Worm (Caenorhabditis elegans): ENCODE measurements around the gene T13C2.7.

Gene T13C2.7

ce11 chrII:6779104-6779503 is at the start of gene T13C2.7:
Gene T13C2.7 (plus strand): TSS chrII:6779404.
- no peak for TF ChIP-seq hlh-6 (tag; optimal IDR thresholded peaks at IDR 0.05)
- no peak for TF ChIP-seq ceh-34 (tag; optimal IDR thresholded peaks at IDR 0.05)
- TF ChIP-seq pqm-1 (tag; optimal IDR thresholded peaks at IDR 0.05) = no peak
- TF ChIP-seq ceh-24 (tag; optimal IDR thresholded peaks at IDR 0.05) = no peak
- TF ChIP-seq ahr-1 (tag; optimal IDR thresholded peaks at IDR 0.05) = no peak
- no peak for TF ChIP-seq ceh-18 (tag; optimal IDR thresholded peaks at IDR 0.05)
- TF ChIP-seq ceh-31 (tag; optimal IDR thresholded peaks at IDR 0.05) = no peak
- TF ChIP-seq C08G9.2 (tag; optimal IDR thresholded peaks at IDR 0.05) = no peak
- no peak for TF ChIP-seq ceh-30 (tag; optimal IDR thresholded peaks at IDR 0.05)
- no peak for TF ChIP-seq hlh-15 (tag; optimal IDR thresholded peaks at IDR 0.05)
- TF ChIP-seq sox-2 (GFP tag; IDR thresholded peaks at IDR 0.05) = no peak
- no peak for TF ChIP-seq lim-6 (tag; optimal IDR thresholded peaks at IDR 0.05)
- no peak for TF ChIP-seq elt-4 (tag; optimal IDR thresholded peaks at IDR 0.05)
- no peak for TF ChIP-seq odd-2 (tag; optimal IDR thresholded peaks at IDR 0.05)
- no peak for TF ChIP-seq nhr-11 (tag; optimal IDR thresholded peaks at IDR 0.05)
- TF ChIP-seq syd-9 (tag; optimal IDR thresholded peaks at IDR 0.05) = no peak
- no peak for TF ChIP-seq pat-9 (tag; optimal IDR thresholded peaks at IDR 0.05)
- TF ChIP-seq unc-55 (GFP tag; optimal IDR thresholded peaks at IDR 0.05) = no peak
- no peak for TF ChIP-seq F13H6.1 (tag; optimal IDR thresholded peaks at IDR 0.05)

ce11 chrII:6733718-6734117 is 45.5 kb upstream of the T13C2.7 start, which contains the start of gene T14B4.9:
Gene T14B4.9 (minus strand): TSS chrII:6733818.
- no peak for TF ChIP-seq F13H6.1 (tag; optimal IDR thresholded peaks at IDR 0.05)
- TF ChIP-seq gmeb-2 (tag; optimal IDR thresholded peaks at IDR 0.05) = no peak
- TF ChIP-seq pha-4 (tag; optimal IDR thresholded peaks at IDR 0.05) = no peak
- TF ChIP-seq ztf-16 (tag; optimal IDR thresholded peaks at IDR 0.05) = no peak
- TF ChIP-seq pqm-1 (tag; optimal IDR thresholded peaks at IDR 0.05) = no peak
- TF ChIP-seq elt-4 (tag; optimal IDR thresholded peaks at IDR 0.05) = no peak
- no peak for TF ChIP-seq madf-2 (tag; optimal IDR thresholded peaks at IDR 0.05)
- TF ChIP-seq fax-1 (tag; optimal IDR thresholded peaks at IDR 0.05) = no peak
- no peak for TF ChIP-seq tbx-2 (tag; optimal IDR thresholded peaks at IDR 0.05)
- TF ChIP-seq odd-2 (tag; optimal IDR thresholded peaks at IDR 0.05) = no peak
- no peak for TF ChIP-seq lim-6 (tag; optimal IDR thresholded peaks at IDR 0.05)
- no peak for TF ChIP-seq mec-3 (tag; optimal IDR thresholded peaks at IDR 0.05; ENCODE audit: borderline replicate concordance)
- TF ChIP-seq pat-9 (tag; optimal IDR thresholded peaks at IDR 0.05) = no peak
- no peak for TF ChIP-seq K02D7.2 (tag; optimal IDR thresholded peaks at IDR 0.05)
- no peak for TF ChIP-seq unc-86 (tag; optimal IDR thresholded peaks at IDR 0.05)

- TF ChIP-seq unc-86 (tag; optimal IDR thresholded peaks at IDR 0.05) (peak; percentile 15), lim-6 (tag; optimal IDR thresholded peaks at IDR 0.05) (peak; percentile 48), fkh-10 (GFP tag; optimal IDR thresholded peaks at IDR 0.05) (no peak), hlh-15 (tag; optimal IDR thresholded peaks at IDR 0.05) (no peak), K09A11.1 (tag; optimal IDR thresholded peaks at IDR 0.05; ENCODE audit: insufficient read depth) (no peak), ceh-24 (tag; optimal IDR thresholded peaks at IDR 0.05) (no peak), ceh-48 (tag; optimal IDR thresholded peaks at IDR 0.05) (no peak), madf-2 (tag; optimal IDR thresholded peaks at IDR 0.05) (no peak), nhr-11 (tag; optimal IDR thresholded peaks at IDR 0.05) (no peak), lin-11 (tag; optimal IDR thresholded peaks at IDR 0.05) (no peak), sox-4 (tag; optimal IDR thresholded peaks at IDR 0.05) (no peak), pat-9 (tag; optimal IDR thresholded peaks at IDR 0.05) (no peak), hlh-13 (GFP tag; optimal IDR thresholded peaks at IDR 0.05) (no peak), fkh-6 (tag; optimal IDR thresholded peaks at IDR 0.05) (peak; percentile 61), ceh-31 (tag; optimal IDR thresholded peaks at IDR 0.05) (peak; percentile 95), F13H6.1 (tag; optimal IDR thresholded peaks at IDR 0.05) (peak; percentile 67), hlh-6 (tag; optimal IDR thresholded peaks at IDR 0.05) (no peak), C08G9.2 (tag; optimal IDR thresholded peaks at IDR 0.05) (peak; percentile 80), K02D7.2 (tag; optimal IDR thresholded peaks at IDR 0.05) (no peak), eyg-1 (tag; optimal IDR thresholded peaks at IDR 0.05) (no peak), ahr-1 (tag; optimal IDR thresholded peaks at IDR 0.05) (peak; percentile 50), tbx-2 (tag; optimal IDR thresholded peaks at IDR 0.05) (peak; percentile 91), fax-1 (tag; optimal IDR thresholded peaks at IDR 0.05) (peak; percentile 84), ceh-45 (GFP tag; IDR thresholded peaks at IDR 0.05) (no peak), pros-1 (tag; optimal IDR thresholded peaks at IDR 0.05) (no peak), ceh-2 (tag; optimal IDR thresholded peaks at IDR 0.05) (peak; percentile 78), hlh-8 (tag; optimal IDR thresholded peaks at IDR 0.05) (peak; percentile 75), rnt-1 (tag; optimal IDR thresholded peaks at IDR 0.05) (peak; percentile 49), ceh-22 (tag; optimal IDR thresholded peaks at IDR 0.05) (no peak), unc-42 (tag; optimal IDR thresholded peaks at IDR 0.05) (peak; percentile 44), nhr-232 (tag; optimal IDR thresholded peaks at IDR 0.05) (no peak), odd-2 (tag; optimal IDR thresholded peaks at IDR 0.05) (no peak), pha-4 (tag; optimal IDR thresholded peaks at IDR 0.05) (no peak), ceh-30 (tag; optimal IDR thresholded peaks at IDR 0.05) (no peak), pqm-1 (tag; optimal IDR thresholded peaks at IDR 0.05) (peak; percentile 8), dve-1 (tag; optimal IDR thresholded peaks at IDR 0.05) (no peak), dmd-4 (tag; optimal IDR thresholded peaks at IDR 0.05; ENCODE audit: borderline replicate concordance) (no peak)
Observed at ce11 chrII:6734674-6735073, 44.5 kb upstream of the T13C2.7 start, which contains the start of gene T14B4.3. Gene T14B4.3 (plus strand): TSS chrII:6734937.

Data from whole organism, late embryonic.